Worm (Caenorhabditis elegans) whole organism, L4 larva: ENCODE results near the gene C14C10.10.

ENCODE experiments used
- ceh-62 ChIP-seq: sonication (generic microtip); optimal IDR thresholded peaks from 2 replicates; lab custom pipeline; 2017; ENCODE audit warnings: missing biosample characterization, missing genetic modification characterization
- unc-39 ChIP-seq: sonication (generic microtip); optimal IDR thresholded peaks from 2 replicates; lab custom pipeline; 2017; ENCODE audit warnings: missing biosample characterization, missing genetic modification characterization
- zag-1 ChIP-seq: fragments of 150-350 bp; optimal IDR thresholded peaks from 2 replicates; lab custom pipeline; 2014; ENCODE audit warnings: missing biosample characterization, missing genetic modification characterization

DNA sequence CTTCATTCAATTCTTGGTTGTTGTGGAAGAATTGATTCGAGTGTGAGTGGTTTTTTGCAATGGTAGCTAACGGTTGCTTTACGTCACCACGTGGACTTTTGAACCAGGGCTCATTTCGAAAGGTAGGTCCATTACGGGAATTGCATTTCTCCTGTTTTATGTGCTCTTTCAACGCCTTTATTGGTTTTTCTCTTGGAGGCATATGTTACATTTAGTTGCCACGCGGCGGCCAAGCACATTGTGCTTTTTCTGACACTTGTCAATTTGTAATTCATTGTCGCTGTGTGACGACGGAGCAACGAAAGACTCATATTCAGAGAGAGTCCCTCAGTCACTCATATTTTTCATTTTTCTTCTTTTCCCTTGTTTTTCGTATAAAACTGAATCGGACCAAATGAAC lies 14.2 kb downstream of the C14C10.10 start:
- TF ChIP-seq unc-39 (tag; lab: Kevin White, UChicago), result no peak
- TF ChIP-seq zag-1, result no peak
- no peak for TF ChIP-seq ceh-62
